Fruit fly (Drosophila melanogaster) whole organism, larva: ENCODE measurements around the gene Hexo2.
A peak's percentile ranks its signal among the peaks of the same experiment; 100 is the strongest.

ENCODE experiments used
- noc ChIP-seq: fragments of 200-800 bp; sonication (Bioruptor generic); optimal IDR thresholded peaks from 3 replicates; lab custom pipeline; 2019; ENCODE audit warnings: missing biosample characterization, mild to moderate bottlenecking, missing genetic modification characterization, moderate library complexity

The Hexo2 gene

dm6 chrX:8690003-8690402, 19.4 kb upstream of the Hexo2 start, which contains the start of the genes Ppt1 and Ogg1:
Gene Ppt1 (minus strand): TSS chrX:8690227.
Gene Ogg1 (plus strand): TSS chrX:8690327.
- TF ChIP-seq noc (tag; lab: Kevin White, UChicago), result peak; percentile 50

dm6 chrX:8693520-8693919, 15.9 kb upstream of the Hexo2 start, which contains the start of gene CG11294:
Gene CG11294 (minus strand): TSS chrX:8693620.
- no peak for TF ChIP-seq noc (tag; lab: Kevin White, UChicago)

dm6 chrX:8694066-8694822, 15.2 kb upstream of the Hexo2 start:
- no peak for TF ChIP-seq noc (tag; lab: Kevin White, UChicago)

dm6 chrX:8694823-8695492, 14.5 kb upstream of the Hexo2 start:
- no peak for TF ChIP-seq noc (tag; lab: Kevin White, UChicago)

- TF ChIP-seq noc (tag; lab: Kevin White, UChicago), result no peak
These were observed 13.3 kb upstream of the Hexo2 start for dm6 chrX:8696106-8696595.

dm6 chrX:8714064-8715046, 4.9 kb downstream of the Hexo2 start, which contains the start of the genes CG2004 and CG1785:
Gene CG2004 (minus strand): TSS chrX:8714924.
Gene CG1785 (plus strand): TSS chrX:8714936.
- peak; percentile 89 for TF ChIP-seq noc (tag; lab: Kevin White, UChicago)

- TF ChIP-seq noc (tag; lab: Kevin White, UChicago), result no peak
These were observed 10.8 kb downstream of the Hexo2 start, which contains the start of gene CG1789 for dm6 chrX:8720213-8720612. Gene CG1789 (plus strand): TSS chrX:8720520.

- no peak for TF ChIP-seq noc (tag; lab: Kevin White, UChicago)
These were observed 12.0 kb downstream of the Hexo2 start for dm6 chrX:8721501-8721900.

- no peak for TF ChIP-seq noc (tag; lab: Kevin White, UChicago)
These were observed 14.0 kb downstream of the Hexo2 start for dm6 chrX:8723393-8723987.

dm6 chrX:8724815-8725214, 15.4 kb downstream of the Hexo2 start:
- TF ChIP-seq noc (tag; lab: Kevin White, UChicago), result no peak

dm6 chrX:8725238-8725637, 15.8 kb downstream of the Hexo2 start:
- no peak for TF ChIP-seq noc (tag; lab: Kevin White, UChicago)

- no peak for TF ChIP-seq noc (tag; lab: Kevin White, UChicago)
These were observed 17.4 kb downstream of the Hexo2 start for dm6 chrX:8726816-8727215.

dm6 chrX:8728030-8728429, 18.6 kb downstream of the Hexo2 start:
- TF ChIP-seq noc (tag; lab: Kevin White, UChicago), result no peak

- TF ChIP-seq noc (tag; lab: Kevin White, UChicago), result no peak
These were observed 20.9 kb downstream of the Hexo2 start for dm6 chrX:8730306-8730705.

dm6 chrX:8731464-8731863, 22.0 kb downstream of the Hexo2 start:
- TF ChIP-seq noc (tag; lab: Kevin White, UChicago), result no peak
